Worm (Caenorhabditis elegans) whole organism, L3 larva: ENCODE data around the gene T26H8.4.

ENCODE experiments used
- ZK546.5 ChIP-seq: sonication (generic microtip); optimal IDR thresholded peaks from 2 replicates; lab custom pipeline; 2017; ENCODE audit warnings: missing biosample characterization, missing genetic modification characterization
- aly-2 ChIP-seq: fragments of 150-350 bp; optimal IDR thresholded peaks from 2 replicates; lab custom pipeline; 2014; ENCODE audit warnings: missing biosample characterization, missing genetic modification characterization
- ama-1 ChIP-seq: fragments of 150-350 bp; optimal IDR thresholded peaks from 2 replicates; lab custom pipeline; 2018
- ceh-16 ChIP-seq: sonication (generic microtip); optimal IDR thresholded peaks from 2 replicates; lab custom pipeline; 2017; ENCODE audit warnings: missing biosample characterization, missing genetic modification characterization
- ceh-9 ChIP-seq: sonication (generic microtip); optimal IDR thresholded peaks from 2 replicates; lab custom pipeline; 2018; ENCODE audit warnings: missing biosample characterization, missing genetic modification characterization
- daf-12 ChIP-seq: fragments of 150-350 bp; optimal IDR thresholded peaks from 2 replicates; lab custom pipeline; 2014; ENCODE audit warnings: missing biosample characterization, missing genetic modification reagents, missing genetic modification characterization
- egl-27 ChIP-seq: sonication (generic microtip); optimal IDR thresholded peaks from 4 replicates; lab custom pipeline; 2017; ENCODE audit warnings: missing biosample characterization, missing genetic modification reagents, missing genetic modification characterization
- egl-5 ChIP-seq: fragments of 150-350 bp; optimal IDR thresholded peaks from 2 replicates; lab custom pipeline; 2017; ENCODE audit warnings: missing biosample characterization, missing genetic modification reagents, missing genetic modification characterization, inconsistent platforms
- elt-1 ChIP-seq: fragments of 150-350 bp; optimal IDR thresholded peaks from 2 replicates; lab custom pipeline; 2014; ENCODE audit warnings: missing biosample characterization, missing genetic modification characterization
- elt-2 ChIP-seq: sonication (generic microtip); optimal IDR thresholded peaks from 2 replicates; lab custom pipeline; 2016; ENCODE audit warnings: missing genetic modification reagents, mild to moderate bottlenecking, missing genetic modification characterization, missing compliant biosample characterization
- fos-1 ChIP-seq: fragments of 150-350 bp; optimal IDR thresholded peaks from 2 replicates; lab custom pipeline; 2014; ENCODE audit warnings: missing biosample characterization, missing genetic modification characterization
- hmg-11 ChIP-seq: sonication (generic microtip); optimal IDR thresholded peaks from 2 replicates; lab custom pipeline; 2016; ENCODE audit warnings: missing genetic modification characterization, missing compliant biosample characterization
- jun-1 ChIP-seq: fragments of 150-350 bp; optimal IDR thresholded peaks from 2 replicates; lab custom pipeline; 2014; ENCODE audit warnings: missing biosample characterization, missing genetic modification reagents, missing genetic modification characterization
- lin-15B ChIP-seq: fragments of 150-350 bp; optimal IDR thresholded peaks from 2 replicates; lab custom pipeline; 2014; ENCODE audit warnings: missing biosample characterization, missing genetic modification characterization
- lin-39 ChIP-seq: fragments of 150-350 bp; optimal IDR thresholded peaks from 2 replicates; lab custom pipeline; 2018; ENCODE audit warnings: missing biosample characterization, missing genetic modification reagents, missing genetic modification characterization
- lsy-12 ChIP-seq: sonication (generic microtip); optimal IDR thresholded peaks from 2 replicates; lab custom pipeline; 2016; ENCODE audit warnings: mild to moderate bottlenecking, missing genetic modification characterization, missing compliant biosample characterization
- mml-1 ChIP-seq: fragments of 150-350 bp; sonication (generic microtip); optimal IDR thresholded peaks from 3 replicates; lab custom pipeline; 2014; ENCODE audit warnings: missing biosample characterization, missing genetic modification characterization
- nhr-11 ChIP-seq: fragments of 150-350 bp; optimal IDR thresholded peaks from 2 replicates; lab custom pipeline; 2014; ENCODE audit warnings: missing biosample characterization, missing genetic modification characterization
- nhr-12 ChIP-seq: fragments of 150-350 bp; optimal IDR thresholded peaks from 2 replicates; lab custom pipeline; 2014; ENCODE audit warnings: missing biosample characterization, missing genetic modification characterization
- nhr-23 ChIP-seq: fragments of 150-350 bp; optimal IDR thresholded peaks from 2 replicates; lab custom pipeline; 2014; ENCODE audit warnings: missing biosample characterization, missing genetic modification reagents, missing genetic modification characterization
- nhr-237 ChIP-seq: fragments of 150-350 bp; optimal IDR thresholded peaks from 2 replicates; lab custom pipeline; 2014; ENCODE audit warnings: missing biosample characterization, missing genetic modification characterization
- nhr-25 ChIP-seq: sonication (generic microtip); optimal IDR thresholded peaks from 2 replicates; lab custom pipeline; 2017; ENCODE audit warnings: missing biosample characterization, missing genetic modification characterization
- nhr-28 ChIP-seq: fragments of 150-350 bp; optimal IDR thresholded peaks from 2 replicates; lab custom pipeline; 2014; ENCODE audit warnings: missing biosample characterization, missing genetic modification characterization
- nhr-43 ChIP-seq: sonication (generic microtip); optimal IDR thresholded peaks from 2 replicates; lab custom pipeline; 2016; ENCODE audit warnings: mild to moderate bottlenecking, missing genetic modification characterization, missing compliant biosample characterization; ENCODE audit not compliant: poor library complexity, severe bottlenecking
- nhr-67 ChIP-seq: fragments of 150-350 bp; optimal IDR thresholded peaks from 2 replicates; lab custom pipeline; 2014; ENCODE audit warnings: missing biosample characterization, missing genetic modification characterization
- nhr-76 ChIP-seq: fragments of 150-350 bp; sonication (generic microtip); optimal IDR thresholded peaks from 5 replicates; lab custom pipeline; 2014; ENCODE audit warnings: missing biosample characterization, missing genetic modification characterization
- nhr-77 ChIP-seq: fragments of 150-350 bp; optimal IDR thresholded peaks from 2 replicates; lab custom pipeline; 2014; ENCODE audit warnings: missing biosample characterization, missing genetic modification characterization
- pha-4 ChIP-seq: fragments of 150-350 bp; optimal IDR thresholded peaks from 2 replicates; lab custom pipeline; 2014; ENCODE audit warnings: missing biosample characterization, missing genetic modification reagents, missing genetic modification characterization
- pqm-1 ChIP-seq: fragments of 150-350 bp; optimal IDR thresholded peaks from 2 replicates; lab custom pipeline; 2017; ENCODE audit warnings: missing biosample characterization, missing genetic modification characterization, inconsistent platforms
- skn-1 ChIP-seq: fragments of 150-350 bp; optimal IDR thresholded peaks from 2 replicates; lab custom pipeline; 2014; ENCODE audit warnings: missing biosample characterization, missing genetic modification characterization
- snpc-4 ChIP-seq: fragments of 150-350 bp; optimal IDR thresholded peaks from 2 replicates; lab custom pipeline; 2014; ENCODE audit warnings: missing biosample characterization, missing genetic modification characterization
- tbx-2 ChIP-seq: sonication (generic microtip); optimal IDR thresholded peaks from 2 replicates; lab custom pipeline; 2016; ENCODE audit warnings: mild to moderate bottlenecking, missing genetic modification characterization, missing compliant biosample characterization
- unc-39 ChIP-seq: sonication (generic microtip); optimal IDR thresholded peaks from 4 replicates; lab custom pipeline; 2017; ENCODE audit warnings: missing biosample characterization, missing genetic modification characterization
- unc-62 ChIP-seq: fragments of 150-350 bp; sonication (generic microtip); optimal IDR thresholded peaks from 4 replicates; lab custom pipeline; 2014; ENCODE audit warnings: missing biosample characterization, missing genetic modification reagents, missing genetic modification characterization
- zag-1 ChIP-seq: fragments of 150-350 bp; optimal IDR thresholded peaks from 2 replicates; lab custom pipeline; 2014; ENCODE audit warnings: missing biosample characterization, missing genetic modification characterization
- ztf-11 ChIP-seq: fragments of 150-350 bp; optimal IDR thresholded peaks from 2 replicates; lab custom pipeline; 2014; ENCODE audit warnings: missing biosample characterization, missing genetic modification characterization

The T26H8.4 gene

ce11 chrV:15306745-15307144 lies at the start of gene T26H8.4:
Gene T26H8.4, minus strand, starts transcription at chrV:15306845.
- TF ChIP-seq zag-1 (tag; lab: Kevin White, UChicago): no peak
- no peak for TF ChIP-seq jun-1
- no peak for TF ChIP-seq elt-1 (tag; lab: Kevin White, UChicago)
- TF ChIP-seq, all 47 proteins: peak for 0

DNA sequence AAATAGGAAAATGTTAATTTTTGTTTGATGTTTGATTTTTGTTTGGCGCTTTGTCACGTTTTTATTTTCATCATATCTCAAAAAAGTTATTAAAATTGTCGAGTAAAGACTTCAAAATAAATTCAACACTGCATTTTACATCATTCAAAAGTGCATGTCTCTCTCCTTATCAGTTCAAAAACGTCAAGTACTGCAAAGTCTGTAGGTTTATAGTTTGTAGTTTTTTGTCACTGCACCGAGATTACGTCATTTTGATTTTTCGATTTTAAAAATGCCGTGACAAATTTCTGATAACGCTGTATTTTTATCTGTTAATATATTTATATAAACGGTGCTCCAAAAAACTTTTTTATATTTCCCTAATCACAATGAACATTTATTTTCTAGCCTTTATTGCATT lies 48.0 kb upstream of the T26H8.4 start, which contains the start of gene C29F3.7:
C29F3.7 (plus strand) TSS at position 254 of the 400 bp plus-strand sequence.
- no peak for TF ChIP-seq nhr-28 (tag; lab: Kevin White, UChicago)
- TF ChIP-seq jun-1: peak; percentile 57
- TF ChIP-seq egl-27 (tag; lab: Kevin White, UChicago): peak; percentile 60
- no peak for TF ChIP-seq nhr-25
- peak; percentile 99 for TF ChIP-seq pqm-1 (tag; lab: Kevin White, UChicago)
- peak; percentile 99 for TF ChIP-seq elt-2
- TF ChIP-seq ztf-11 (tag; lab: Kevin White, UChicago): no peak

DNA sequence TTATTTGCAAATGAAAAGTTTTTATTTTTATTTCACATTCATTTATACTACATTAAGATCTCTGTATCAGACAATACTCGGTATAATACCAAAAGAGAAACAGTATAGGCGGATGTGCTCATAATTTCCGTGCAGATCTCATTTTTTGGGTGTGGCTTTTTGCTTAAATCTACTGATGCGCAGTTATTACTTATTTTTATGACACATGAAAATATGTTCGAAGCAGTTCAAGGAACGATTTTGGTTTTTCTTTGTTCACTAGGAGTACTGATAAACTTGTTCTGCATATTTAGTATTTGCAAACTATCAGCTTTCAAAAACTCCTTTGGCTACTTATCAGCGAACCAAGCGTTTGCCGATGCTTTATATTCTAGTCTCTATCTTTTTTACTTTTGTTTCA lies 45.7 kb upstream of the T26H8.4 start, which contains the start of gene srx-58:
srx-58 (plus strand) TSS at position 301 of the 400 bp plus-strand sequence.
- TF ChIP-seq egl-5 (tag; lab: Kevin White, UChicago) (no peak), ceh-9 (no peak), pqm-1 (tag; lab: Kevin White, UChicago) (no peak), unc-39 (tag; lab: Kevin White, UChicago) (no peak), nhr-76 (tag; lab: Kevin White, UChicago) (no peak), aly-2 (no peak), skn-1 (tag; lab: Kevin White, UChicago) (no peak), nhr-12 (no peak), nhr-23 (no peak), nhr-43 (tag; lab: Kevin White, UChicago) (no peak), tbx-2 (tag; lab: Kevin White, UChicago) (no peak), fos-1 (tag; lab: Kevin White, UChicago) (no peak), jun-1 (no peak), mml-1 (tag; lab: Kevin White, UChicago) (no peak), elt-1 (tag; lab: Kevin White, UChicago) (no peak), ZK546.5 (tag; lab: Kevin White, UChicago) (no peak), lsy-12 (tag; lab: Kevin White, UChicago) (no peak), nhr-67 (tag; lab: Kevin White, UChicago) (no peak), nhr-28 (tag; lab: Kevin White, UChicago) (no peak)

- TF ChIP-seq ama-1 (lab: Kevin White, UChicago): no peak
- no peak for TF ChIP-seq unc-39 (tag; lab: Kevin White, UChicago)
- TF ChIP-seq daf-12: no peak
- TF ChIP-seq zag-1 (tag; lab: Kevin White, UChicago): no peak
- no peak for TF ChIP-seq egl-5 (tag; lab: Kevin White, UChicago)
- TF ChIP-seq egl-27 (tag; lab: Kevin White, UChicago): no peak
- TF ChIP-seq pha-4: no peak
- TF ChIP-seq nhr-67 (tag; lab: Kevin White, UChicago): no peak
Observed at ce11 chrV:15350615-15351014, 44.0 kb upstream of the T26H8.4 start, which contains the start of gene clec-231. Gene clec-231, minus strand, starts transcription at chrV:15350715.

- TF ChIP-seq elt-1 (tag; lab: Kevin White, UChicago) (no peak), snpc-4 (tag; lab: Kevin White, UChicago) (no peak), lin-39 (tag; lab: Kevin White, UChicago) (no peak), nhr-237 (tag; lab: Kevin White, UChicago) (no peak), fos-1 (tag; lab: Kevin White, UChicago) (no peak), zag-1 (tag; lab: Kevin White, UChicago) (no peak), lin-15B (tag; lab: Kevin White, UChicago) (no peak), ceh-16 (tag; lab: Kevin White, UChicago) (no peak)
Observed at ce11 chrV:15349044-15349443, 42.4 kb upstream of the T26H8.4 start, which contains the start of gene clec-230. Gene clec-230, minus strand, starts transcription at chrV:15349144.

- TF ChIP-seq egl-27 (tag; lab: Kevin White, UChicago): no peak
- no peak for TF ChIP-seq mml-1 (tag; lab: Kevin White, UChicago)
- TF ChIP-seq ZK546.5 (tag; lab: Kevin White, UChicago): no peak
- TF ChIP-seq aly-2: no peak
- TF ChIP-seq ztf-11 (tag; lab: Kevin White, UChicago): no peak
- TF ChIP-seq fos-1 (tag; lab: Kevin White, UChicago): no peak
- TF ChIP-seq nhr-12: no peak
- TF ChIP-seq unc-62 (GFP tag; lab: Kevin White, UChicago): no peak
- TF ChIP-seq nhr-67 (tag; lab: Kevin White, UChicago): no peak
- TF ChIP-seq nhr-77 (tag; lab: Kevin White, UChicago): no peak
- TF ChIP-seq lsy-12 (tag; lab: Kevin White, UChicago): no peak
- TF ChIP-seq ama-1 (lab: Kevin White, UChicago): no peak
- TF ChIP-seq hmg-11 (tag; lab: Kevin White, UChicago): no peak
- no peak for TF ChIP-seq unc-39 (tag; lab: Kevin White, UChicago)
- no peak for TF ChIP-seq lin-39 (tag; lab: Kevin White, UChicago)
- TF ChIP-seq nhr-11 (tag; lab: Kevin White, UChicago): no peak
- TF ChIP-seq, all 47 proteins: peak for 0
Observed at ce11 chrV:15347292-15347691, 40.6 kb upstream of the T26H8.4 start, which contains the start of gene C29F3.3. Gene C29F3.3, minus strand, starts transcription at chrV:15347392.
